Worm (Caenorhabditis elegans) whole organism, late embryonic: ENCODE measurements around the gene lst-4.

Experiments used
- K09A11.1 ChIP-seq: sonication (generic microtip); optimal IDR thresholded peaks from 2 replicates; lab custom pipeline; 2017; ENCODE audit warnings: antibody characterized with exemption, mild to moderate bottlenecking, missing genetic modification characterization, missing compliant biosample characterization; ENCODE audit not compliant: insufficient read depth
- fax-1 ChIP-seq: sonication (generic microtip); optimal IDR thresholded peaks from 2 replicates; lab custom pipeline; 2016; ENCODE audit warnings: missing genotype, missing genetic modification characterization, missing compliant biosample characterization
- sox-4 ChIP-seq: sonication (generic microtip); optimal IDR thresholded peaks from 2 replicates; lab custom pipeline; 2017; ENCODE audit warnings: mild to moderate bottlenecking, missing genetic modification characterization, inconsistent platforms, missing compliant biosample characterization

DNA sequence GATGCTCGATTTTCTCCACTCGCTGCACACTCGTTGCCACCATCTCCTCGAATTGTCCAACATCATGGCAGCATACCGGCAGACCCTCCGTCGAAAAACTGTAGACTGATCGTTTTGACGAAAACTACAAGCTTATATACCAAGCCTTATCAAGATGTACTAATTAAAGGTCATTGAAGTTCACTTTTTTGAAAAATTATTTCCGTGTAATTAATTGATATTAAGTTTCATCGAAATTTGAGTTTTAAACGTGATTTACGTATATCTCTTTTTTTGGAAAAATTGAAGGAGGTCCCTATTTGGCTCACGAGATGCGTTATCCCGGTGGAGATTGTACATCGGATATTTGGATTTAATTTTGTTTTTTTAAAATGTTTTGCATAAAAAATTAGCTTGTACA lies 9.0 kb downstream of the lst-4 start, which contains the start of gene Y37A1B.4:
- no peak for TF ChIP-seq sox-4 (tag; lab: Kevin White, UChicago)
- TF ChIP-seq fax-1 (tag; lab: Kevin White, UChicago): no peak
- TF ChIP-seq K09A11.1 (tag; lab: Kevin White, UChicago): no peak
